Fruit fly (Drosophila melanogaster) whole organism, wandering third instar larva: ENCODE measurements around the gene barr.

Experiments used
- Abd-B ChIP-seq: fragments of >200 bp; optimal IDR thresholded peaks from 2 replicates; lab custom pipeline; 2017; ENCODE audit warnings: missing biosample characterization, missing genetic modification characterization
- CG32264 ChIP-seq: fragments of 200-800 bp; sonication (Bioruptor generic); optimal IDR thresholded peaks from 2 replicates; lab custom pipeline; 2016; ENCODE audit warnings: missing biosample characterization, missing genetic modification characterization
- CrebA ChIP-seq: fragments of 200-800 bp; sonication (Bioruptor generic); optimal IDR thresholded peaks from 2 replicates; lab custom pipeline; 2016; ENCODE audit warnings: missing biosample characterization, mild to moderate bottlenecking, missing genetic modification characterization, borderline replicate concordance
- Dfd ChIP-seq: fragments of >200 bp; optimal IDR thresholded peaks from 2 replicates; lab custom pipeline; 2017; ENCODE audit warnings: missing biosample characterization, missing genetic modification characterization
- Dif ChIP-seq: fragments of 200-275, 200-300 bp; sonication (Bioruptor generic); optimal IDR thresholded peaks from 2 replicates; lab custom pipeline; 2018; ENCODE audit warnings: missing biosample characterization, missing genetic modification characterization; ENCODE audit not compliant: partially characterized antibody
- HLH106 ChIP-seq: fragments of 200-800 bp; optimal IDR thresholded peaks from 3 replicates; lab custom pipeline; 2019; ENCODE audit warnings: missing biosample characterization, mild to moderate bottlenecking, missing genetic modification characterization, moderate library complexity
- Hnf4 ChIP-seq: fragments of 200-800 bp; sonication (Bioruptor generic); optimal IDR thresholded peaks from 2 replicates; lab custom pipeline; 2016; ENCODE audit warnings: missing biosample characterization, mild to moderate bottlenecking, missing genetic modification characterization
- Hr78 ChIP-seq: fragments of >200 bp; optimal IDR thresholded peaks from 2 replicates; lab custom pipeline; 2017; ENCODE audit warnings: missing biosample characterization, missing genetic modification characterization
- Jra ChIP-seq: sonication (Bioruptor generic); optimal IDR thresholded peaks from 2 replicates; lab custom pipeline; 2016; ENCODE audit warnings: missing biosample characterization, missing genetic modification characterization
- Mio ChIP-seq: sonication (Bioruptor generic); optimal IDR thresholded peaks from 2 replicates; lab custom pipeline; 2016; ENCODE audit warnings: missing biosample characterization, missing genetic modification characterization
- N ChIP-seq: fragments of >200 bp; optimal IDR thresholded peaks from 2 replicates; lab custom pipeline; 2018; ENCODE audit warnings: missing biosample characterization, missing external identifiers, missing genetic modification characterization
- OdsH ChIP-seq: fragments of 200-800 bp; sonication (Bioruptor generic); optimal IDR thresholded peaks from 2 replicates; lab custom pipeline; 2016; ENCODE audit warnings: missing biosample characterization, mild to moderate bottlenecking, missing genetic modification characterization
- Rel ChIP-seq, 2 experiments: fragments of 200-800 bp; sonication (Bioruptor generic) in 1 of 2; optimal IDR thresholded peaks; 2 replicates in 1 of 2; 3 replicates in 1 of 2; lab custom pipeline; 2016 to 2019; ENCODE audit warnings: mild to moderate bottlenecking in 2 of 2, missing biosample characterization in 2 of 2, missing genetic modification characterization in 2 of 2, moderate library complexity in 1 of 2
- br ChIP-seq: fragments of 200-800 bp; sonication (Bioruptor generic); optimal IDR thresholded peaks from 2 replicates; lab custom pipeline; 2016; ENCODE audit warnings: missing biosample characterization, missing genetic modification characterization
- brk ChIP-seq: fragments of 200-800 bp; sonication (Bioruptor generic); optimal IDR thresholded peaks from 2 replicates; lab custom pipeline; 2016; ENCODE audit warnings: missing biosample characterization, mild to moderate bottlenecking, missing genetic modification characterization
- dl ChIP-seq, 2 experiments: fragments of 175-275, 200-275 bp in 1 of 2; fragments of 200-275 bp in 1 of 2; sonication (Bioruptor generic); optimal IDR thresholded peaks; lab custom pipeline; 2018; ENCODE audit warnings: mild to moderate bottlenecking in 2 of 2, missing biosample characterization in 2 of 2, missing genetic modification characterization in 2 of 2, moderate library complexity in 2 of 2; ENCODE audit not compliant: partially characterized antibody in 2 of 2, insufficient read depth in 1 of 2
- dsf ChIP-seq: sonication (Bioruptor generic); optimal IDR thresholded peaks from 2 replicates; lab custom pipeline; 2016; ENCODE audit warnings: missing biosample characterization, missing genetic modification characterization, borderline replicate concordance
- foxo ChIP-seq, 2 experiments: fragments of 200-800 bp; sonication (Bioruptor generic); optimal IDR thresholded peaks; 2 replicates in 1 of 2; 3 replicates in 1 of 2; lab custom pipeline; 2016 to 2017; ENCODE audit warnings: missing biosample characterization in 2 of 2, missing genetic modification characterization in 2 of 2
- fru ChIP-seq: fragments of 200-800 bp; sonication (Bioruptor generic); optimal IDR thresholded peaks from 3 replicates; lab custom pipeline; 2016; ENCODE audit warnings: missing biosample characterization, mild to moderate bottlenecking, missing genetic modification characterization
- h ChIP-seq: fragments of 200-800 bp; sonication (Bioruptor generic); optimal IDR thresholded peaks from 3 replicates; lab custom pipeline; 2016; ENCODE audit warnings: missing biosample characterization, mild to moderate bottlenecking, missing genetic modification characterization
- jim ChIP-seq: fragments of 175-275, 200-325 bp; sonication (Bioruptor generic); optimal IDR thresholded peaks from 2 replicates; lab custom pipeline; 2016; ENCODE audit warnings: missing biosample characterization, mild to moderate bottlenecking, missing genetic modification characterization
- psq ChIP-seq: fragments of 200-800 bp; sonication (Bioruptor generic); optimal IDR thresholded peaks from 3 replicates; lab custom pipeline; 2017; ENCODE audit warnings: missing biosample characterization, mild to moderate bottlenecking, missing genetic modification characterization, moderate library complexity
- rgr ChIP-seq: fragments of 200-800 bp; sonication (Bioruptor generic); optimal IDR thresholded peaks from 3 replicates; lab custom pipeline; 2016; ENCODE audit warnings: missing biosample characterization, mild to moderate bottlenecking, missing genetic modification characterization
- sage ChIP-seq: fragments of 200-800 bp; sonication (Bioruptor generic); optimal IDR thresholded peaks from 2 replicates; lab custom pipeline; 2016; ENCODE audit warnings: missing biosample characterization, mild to moderate bottlenecking, missing genetic modification characterization
- sv ChIP-seq: fragments of 200-800 bp; sonication (Bioruptor generic); optimal IDR thresholded peaks from 3 replicates; lab custom pipeline; 2016; ENCODE audit warnings: missing biosample characterization, missing genetic modification characterization
- tai ChIP-seq: sonication (Bioruptor generic); optimal IDR thresholded peaks from 2 replicates; lab custom pipeline; 2016; ENCODE audit warnings: missing biosample characterization, missing genetic modification characterization
- woc ChIP-seq: sonication (Bioruptor generic); optimal IDR thresholded peaks from 2 replicates; lab custom pipeline; 2016; ENCODE audit warnings: missing biosample characterization, mild to moderate bottlenecking, missing genetic modification characterization

The barr gene

DNA sequence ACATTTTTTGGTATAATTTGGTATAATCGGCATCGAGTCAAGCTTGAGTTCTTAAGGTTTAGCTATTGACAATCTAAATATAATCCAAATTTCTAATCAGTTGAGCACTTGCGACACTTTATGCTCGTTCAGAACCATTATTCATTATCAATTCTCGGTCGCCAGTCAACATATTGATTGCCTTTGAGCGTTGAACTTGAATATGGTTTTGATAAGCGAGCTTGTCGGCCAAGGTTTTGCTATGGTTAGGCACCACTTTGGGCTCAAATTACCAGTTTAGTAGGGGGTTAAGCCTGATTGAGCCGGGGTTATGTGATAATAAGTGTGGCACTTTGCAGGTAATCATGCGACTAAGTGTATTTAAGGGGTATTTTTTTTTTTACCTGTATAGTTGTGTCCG, 13.2 kb upstream of the barr start:
- TF ChIP-seq brk (GFP tag; lab: Kevin White, UChicago) (no peak), woc (no peak), Abd-B (GFP tag; lab: Kevin White, UChicago) (no peak), dsf (GFP tag; lab: Kevin White, UChicago) (no peak), foxo (GFP tag; optimal IDR thresholded peaks at IDR 0.05; lab: Kevin White, UChicago) (no peak), dl (GFP tag; optimal IDR thresholded peaks at IDR 0.05; lab: Kevin White, UChicago; ENCODE audit: insufficient read depth in 1 of 2, partially characterized antibody in 2 of 2) (no peak), tai (GFP tag; lab: Kevin White, UChicago) (no peak), HLH106 (tag; lab: Kevin White, UChicago) (no peak), psq (GFP tag; lab: Kevin White, UChicago) (no peak), Hnf4 (no peak), Jra (GFP tag; lab: Kevin White, UChicago) (no peak)

DNA sequence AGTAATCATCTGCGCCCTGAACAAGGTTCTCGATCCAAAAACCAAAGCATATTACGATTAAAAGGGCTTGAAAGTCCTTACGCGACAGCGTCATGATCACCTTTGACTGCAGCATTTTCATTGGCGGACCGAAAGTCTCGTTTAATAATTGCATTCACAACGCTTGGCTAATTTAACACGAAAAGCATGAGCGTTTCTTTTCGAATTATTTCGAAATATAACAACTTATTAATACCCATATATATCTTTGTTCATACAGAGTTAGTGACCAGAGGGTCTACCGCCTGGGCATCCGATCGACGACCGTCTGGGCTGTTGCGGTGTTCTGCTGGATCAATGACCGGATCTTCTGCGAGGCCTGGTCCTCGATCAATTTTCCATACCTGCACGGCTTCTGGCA, 10.9 kb upstream of the barr start, which contains the start of gene CG10730:
Gene CG10730, minus strand, starts transcription at position 101 of the 400 bp plus-strand sequence.
- TF ChIP-seq brk (GFP tag; lab: Kevin White, UChicago) (no peak), sage (no peak), rgr (no peak), N (no peak), OdsH (no peak), Dif (no peak), fru (GFP tag; lab: Kevin White, UChicago) (no peak), dsf (GFP tag; lab: Kevin White, UChicago) (no peak), jim (no peak), Abd-B (GFP tag; lab: Kevin White, UChicago) (no peak), Mio (GFP tag; lab: Kevin White, UChicago) (no peak), foxo (GFP tag; optimal IDR thresholded peaks at IDR 0.05; lab: Kevin White, UChicago) (no peak), CG32264 (GFP tag; lab: Kevin White, UChicago) (no peak)

DNA sequence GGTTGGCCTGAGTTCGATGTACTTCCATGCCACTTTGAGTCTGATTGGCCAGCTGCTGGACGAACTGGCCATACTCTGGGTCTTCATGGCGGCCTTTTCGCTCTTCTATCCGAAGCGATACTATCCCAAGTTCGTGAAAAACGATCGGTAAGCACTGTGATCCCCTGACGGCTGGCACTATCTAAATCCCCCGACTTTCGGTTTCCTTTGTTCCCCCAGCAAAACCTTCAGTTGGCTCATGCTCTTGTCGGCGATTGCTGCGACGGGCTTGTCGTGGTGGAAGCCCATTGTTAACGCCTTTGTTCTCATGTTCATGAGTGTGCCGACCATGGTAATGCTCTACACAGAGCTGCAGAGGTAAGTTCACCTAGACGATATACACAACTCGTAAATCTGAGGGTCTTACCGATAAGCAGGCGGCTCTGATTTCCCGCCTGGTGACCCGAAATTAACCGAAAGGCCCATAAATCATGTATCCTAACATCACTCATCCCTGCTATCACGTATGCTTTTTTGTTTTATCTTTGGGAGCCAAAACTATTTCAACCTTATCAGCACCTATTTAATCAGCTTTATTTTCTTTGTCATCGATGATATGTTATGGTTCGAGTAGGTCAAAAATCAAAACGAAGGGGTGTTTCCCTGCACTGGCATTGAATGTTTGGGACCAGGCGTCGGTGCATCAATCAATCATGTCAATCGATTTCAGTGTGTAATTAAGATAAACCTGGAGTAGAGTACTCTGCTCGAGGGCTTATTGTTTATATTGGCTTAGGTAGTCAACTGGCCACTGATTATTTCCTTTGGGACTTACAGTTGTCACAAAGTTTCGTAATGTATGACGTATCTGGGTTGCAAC, 8.2 kb upstream of the barr start:
- peak; percentile 17 for TF ChIP-seq br
- no peak for TF ChIP-seq sv
- TF ChIP-seq OdsH, result peak; percentile 1
- TF ChIP-seq Rel (GFP tag; optimal IDR thresholded peaks at IDR 0.05; lab: Kevin White, UChicago), result no peak
- peak; percentile 99 for TF ChIP-seq Rel (tag; optimal IDR thresholded peaks at IDR 0.05; lab: Kevin White, UChicago)
- TF ChIP-seq h (GFP tag; lab: Kevin White, UChicago), result peak; percentile 35

- TF ChIP-seq h (GFP tag; lab: Kevin White, UChicago), result no peak
- TF ChIP-seq Rel (GFP tag; optimal IDR thresholded peaks at IDR 0.05; lab: Kevin White, UChicago), result no peak
- peak; percentile 63 for TF ChIP-seq Rel (tag; optimal IDR thresholded peaks at IDR 0.05; lab: Kevin White, UChicago)
Observed at dm6 chr2L:20067928-20068327, 6.8 kb upstream of the barr start.

dm6 chr2L:20066233-20066650, 5.1 kb upstream of the barr start, which contains the start of gene bwa:
TSS of gene bwa (plus strand) at chr2L:20066391.
- TF ChIP-seq CrebA (GFP tag; lab: Kevin White, UChicago), result no peak
- TF ChIP-seq Jra (GFP tag; lab: Kevin White, UChicago), result no peak
- TF ChIP-seq jim, result no peak
- TF ChIP-seq psq (GFP tag; lab: Kevin White, UChicago), result no peak
- TF ChIP-seq h (GFP tag; lab: Kevin White, UChicago), result peak; percentile 5
- TF ChIP-seq dsf (GFP tag; lab: Kevin White, UChicago), result no peak
- TF ChIP-seq br, result no peak
- no peak for TF ChIP-seq fru (GFP tag; lab: Kevin White, UChicago)
- no peak for TF ChIP-seq Hr78
- no peak for TF ChIP-seq Dfd (GFP tag; lab: Kevin White, UChicago)
- TF ChIP-seq rgr, result peak; percentile 5
- no peak for TF ChIP-seq Rel (GFP tag; optimal IDR thresholded peaks at IDR 0.05; lab: Kevin White, UChicago)
- TF ChIP-seq Rel (tag; optimal IDR thresholded peaks at IDR 0.05; lab: Kevin White, UChicago), result peak; percentile 98
- TF ChIP-seq Mio (GFP tag; lab: Kevin White, UChicago), result no peak
- no peak for TF ChIP-seq Abd-B (GFP tag; lab: Kevin White, UChicago)
- TF ChIP-seq, all 38 proteins: peak for 3
